Fruit fly (Drosophila melanogaster) whole organism, embryonic: Measurements from ENCODE around the gene beat-IIIc.

Source experiments
- Atf6 ChIP-seq: fragments of 200-800 bp; sonication (Bioruptor generic); IDR thresholded peaks from 2 replicates; pipeline ENCODE4 v1.3.6; 2022; ENCODE audit warnings: missing biosample characterization, missing genetic modification characterization
- CG1024 ChIP-seq: fragments of 200-800 bp; sonication (Bioruptor generic); IDR thresholded peaks from 2 replicates; pipeline ENCODE4 v1.3.6; 2022; ENCODE audit warnings: missing biosample characterization, missing genetic modification characterization
- CG14667 ChIP-seq: fragments of 200-800 bp; sonication (Bioruptor generic); IDR thresholded peaks from 2 replicates; pipeline ENCODE4 v1.3.6; 2022; ENCODE audit warnings: missing biosample characterization, missing genetic modification characterization
- CG15479 ChIP-seq: fragments of 200-800 bp; sonication (Bioruptor generic); optimal IDR thresholded peaks from 3 replicates; lab custom pipeline; 2019; ENCODE audit warnings: missing biosample characterization, mild to moderate bottlenecking, missing genetic modification characterization, moderate library complexity
- CG17385 ChIP-seq: fragments of 200-800 bp; sonication (Bioruptor generic); optimal IDR thresholded peaks from 3 replicates; lab custom pipeline; 2018; ENCODE audit warnings: missing biosample characterization, mild to moderate bottlenecking, missing genetic modification characterization
- CG18476 ChIP-seq: fragments of 200-800 bp; sonication (Bioruptor generic); optimal IDR thresholded peaks from 2 replicates; lab custom pipeline; 2016; ENCODE audit warnings: missing biosample characterization, mild to moderate bottlenecking, missing genetic modification characterization
- CG2120 ChIP-seq: fragments of 200-800 bp; sonication (Bioruptor generic); optimal IDR thresholded peaks from 3 replicates; lab custom pipeline; 2016; ENCODE audit warnings: missing biosample characterization, missing genetic modification characterization
- CG2202 ChIP-seq: fragments of 200-800 bp; sonication (Bioruptor generic); optimal IDR thresholded peaks from 2 replicates; lab custom pipeline; 2018; ENCODE audit warnings: missing biosample characterization, mild to moderate bottlenecking, missing genetic modification characterization
- CG30403 ChIP-seq: fragments of 200-800 bp; sonication (Bioruptor generic); optimal IDR thresholded peaks from 3 replicates; lab custom pipeline; 2016; ENCODE audit warnings: missing biosample characterization, missing genetic modification characterization
- CG3995 ChIP-seq: fragments of 200-800 bp; sonication (Bioruptor generic); optimal IDR thresholded peaks from 3 replicates; lab custom pipeline; 2016; ENCODE audit warnings: missing biosample characterization, missing genetic modification characterization
- CG4707 ChIP-seq: fragments of 200-800 bp; sonication (Bioruptor generic); optimal IDR thresholded peaks from 2 replicates; lab custom pipeline; 2018; ENCODE audit warnings: missing biosample characterization, mild to moderate bottlenecking, missing genetic modification characterization, moderate library complexity
- CG7745 ChIP-seq: fragments of 200-800 bp; sonication (Bioruptor generic); optimal IDR thresholded peaks from 2 replicates; lab custom pipeline; 2018; ENCODE audit warnings: missing biosample characterization, mild to moderate bottlenecking, missing genetic modification characterization, moderate library complexity
- CG7963 ChIP-seq: fragments of 200-800 bp; sonication (Bioruptor generic); IDR thresholded peaks from 3 replicates; pipeline ENCODE4 v1.3.6; 2022; ENCODE audit warnings: missing biosample characterization, missing genetic modification characterization; ENCODE audit not compliant: partially characterized antibody
- CG8290 ChIP-seq, 3 experiments: fragments of 200-800 bp; sonication (Bioruptor generic); optimal IDR thresholded peaks; 2 replicates each; lab custom pipeline; 2016 to 2019; ENCODE audit warnings: missing biosample characterization in 3 of 3, missing genetic modification characterization in 3 of 3, mild to moderate bottlenecking in 2 of 3, moderate library complexity in 1 of 3
- CkIIα-i1 ChIP-seq: fragments of 200-800 bp; sonication (Bioruptor generic); IDR thresholded peaks from 2 replicates; pipeline ENCODE4 v1.3.6; 2022; ENCODE audit warnings: missing biosample characterization, missing genetic modification characterization
- D ChIP-seq, 2 experiments: fragments of 200-800 bp in 1 of 2; fragments of >200 bp in 1 of 2; sonication (Bioruptor generic) in 1 of 2; optimal IDR thresholded peaks; 2 replicates in 1 of 2; 3 replicates in 1 of 2; lab custom pipeline; 2017; ENCODE audit warnings: mild to moderate bottlenecking in 1 of 2, missing biosample characterization in 1 of 2, missing genetic modification characterization in 1 of 2, missing genetic modification reagents in 1 of 2
- Dad ChIP-seq: fragments of 200-800 bp; sonication (Bioruptor generic); optimal IDR thresholded peaks from 3 replicates; lab custom pipeline; 2016; ENCODE audit warnings: missing biosample characterization, missing genetic modification characterization
- Ets65A ChIP-seq: fragments of 200-800 bp; sonication (Bioruptor generic); peaks from one replicate; lab custom pipeline; 2016; ENCODE audit warnings: missing biosample characterization, missing genetic modification characterization
- Hmr ChIP-seq: fragments of 200-800 bp; sonication (Bioruptor generic); optimal IDR thresholded peaks from 3 replicates; lab custom pipeline; 2017; ENCODE audit warnings: mild to moderate bottlenecking, missing biosample characterization, missing genetic modification reagents, missing genetic modification characterization
- Lim3 ChIP-seq: fragments of 200-800 bp; sonication (Bioruptor generic); IDR thresholded peaks from 2 replicates; pipeline ENCODE4 v1.3.6; 2022; ENCODE audit warnings: missing biosample characterization, missing genetic modification characterization
- MESR4 ChIP-seq: fragments of 200-800 bp; sonication (Bioruptor generic); optimal IDR thresholded peaks from 2 replicates; lab custom pipeline; 2018; ENCODE audit warnings: missing biosample characterization, mild to moderate bottlenecking, missing genetic modification characterization, moderate library complexity
- Med ChIP-seq: fragments of 200-800 bp; sonication (Bioruptor generic); peaks from one replicate; lab custom pipeline; 2016; ENCODE audit warnings: missing biosample characterization, missing genetic modification characterization, mild to moderate bottlenecking, inconsistent platforms, moderate library complexity
- Opbp ChIP-seq: fragments of 200-800 bp; sonication (Bioruptor generic); IDR thresholded peaks from 3 replicates; pipeline ENCODE4 v1.3.6; 2022; ENCODE audit warnings: missing biosample characterization, missing genetic modification characterization; ENCODE audit not compliant: partially characterized antibody
- Ptx1 ChIP-seq: fragments of 200-800 bp; sonication (Bioruptor generic); IDR thresholded peaks from 2 replicates; pipeline ENCODE4 v1.3.6; 2022; ENCODE audit warnings: missing biosample characterization, missing genetic modification characterization
- ase ChIP-seq: fragments of 200-800 bp; sonication (Bioruptor generic); IDR thresholded peaks from 3 replicates; pipeline ENCODE4 v1.3.6; 2022; ENCODE audit warnings: missing biosample characterization, missing genetic modification characterization
- cato ChIP-seq: fragments of 200-800 bp; sonication (Bioruptor generic); optimal IDR thresholded peaks from 2 replicates; lab custom pipeline; 2016; ENCODE audit warnings: missing biosample characterization, missing genetic modification characterization, borderline replicate concordance
- crol ChIP-seq: fragments of 200-800 bp; sonication (Bioruptor generic); IDR thresholded peaks from 2 replicates; pipeline ENCODE4 v1.3.6; 2022; ENCODE audit warnings: missing biosample characterization, missing genetic modification characterization
- cwo ChIP-seq: fragments of 200-800 bp; sonication (Bioruptor generic); optimal IDR thresholded peaks from 3 replicates; lab custom pipeline; 2017; ENCODE audit warnings: missing biosample characterization, missing genetic modification characterization, mild to moderate bottlenecking, moderate library complexity, missing genetic modification reagents
- fd64A ChIP-seq: fragments of 200-800 bp; sonication (Bioruptor generic); optimal IDR thresholded peaks from 3 replicates; lab custom pipeline; 2018; ENCODE audit warnings: missing biosample characterization, mild to moderate bottlenecking, missing genetic modification characterization
- kah ChIP-seq: fragments of 200-800 bp; sonication (Bioruptor generic); optimal IDR thresholded peaks from 2 replicates; lab custom pipeline; 2018; ENCODE audit warnings: missing biosample characterization, mild to moderate bottlenecking, missing genetic modification characterization
- row ChIP-seq: fragments of 200-800 bp; sonication (Bioruptor generic); IDR thresholded peaks from 3 replicates; pipeline ENCODE4 v1.3.6; 2022; ENCODE audit warnings: missing biosample characterization, missing genetic modification characterization
- seq ChIP-seq: fragments of 200-800 bp; sonication (Bioruptor generic); IDR thresholded peaks from 2 replicates; pipeline ENCODE4 v1.3.6; 2022; ENCODE audit warnings: missing biosample characterization, missing genetic modification characterization
- vvl ChIP-seq: fragments of 200-800 bp; sonication (Bioruptor generic); IDR thresholded peaks from 2 replicates; pipeline ENCODE4 v1.3.6; 2022; ENCODE audit warnings: missing biosample characterization, missing genetic modification characterization
- wor ChIP-seq: fragments of 200-800 bp; sonication (Bioruptor generic); IDR thresholded peaks from 2 replicates; pipeline ENCODE4 v1.3.6; 2022; ENCODE audit warnings: missing biosample characterization, missing genetic modification characterization
- zen ChIP-seq: fragments of 200-800 bp; sonication (Bioruptor generic); optimal IDR thresholded peaks from 3 replicates; lab custom pipeline; 2018; ENCODE audit warnings: missing biosample characterization, mild to moderate bottlenecking, missing genetic modification characterization, moderate library complexity
- zfh1 ChIP-seq: fragments of 200-800 bp; sonication (Bioruptor generic); IDR thresholded peaks from 3 replicates; pipeline ENCODE4 v1.3.6; 2022; ENCODE audit warnings: missing biosample characterization, missing genetic modification characterization

The beat-IIIc gene

dm6 chr2L:17269740-17270139, 9.2 kb upstream of the beat-IIIc start:
- TF ChIP-seq crol (GFP tag; lab: Robert Waterston, UW): peak; percentile 88
- peak; percentile 69 for TF ChIP-seq Med (GFP tag; lab: Kevin White, UChicago)
- no peak for TF ChIP-seq seq
- TF ChIP-seq CG15479 (GFP tag; lab: Kevin White, UChicago): peak; percentile 91
- TF ChIP-seq CG7745: no peak
- no peak for TF ChIP-seq CkIIα-i1
- 0 out of 3 replicates have a peak, but pooled peaks have one; percentile 28 for TF ChIP-seq CG7963 (GFP tag; lab: Robert Waterston, UW)
- TF ChIP-seq CG4707 (GFP tag; lab: Kevin White, UChicago): peak; percentile 3
- no peak for TF ChIP-seq Lim3 (GFP tag; lab: Robert Waterston, UW)
- no peak for TF ChIP-seq CG1024 (GFP tag; lab: Robert Waterston, UW)
- TF ChIP-seq cato: no peak
- TF ChIP-seq fd64A (GFP tag; lab: Kevin White, UChicago): no peak
- TF ChIP-seq vvl (GFP tag; lab: Robert Waterston, UW): 0 out of 2 replicates have a peak, but pooled peaks have one; percentile 9
- no peak for TF ChIP-seq wor
- TF ChIP-seq CG3995 (GFP tag; lab: Kevin White, UChicago): no peak
- 0 out of 2 replicates have a peak, but pooled peaks have one; percentile 14 for TF ChIP-seq Ptx1 (GFP tag; lab: Robert Waterston, UW)
- TF ChIP-seq CG14667 (GFP tag; lab: Robert Waterston, UW): no peak
- no peak for TF ChIP-seq CG2202 (tag; lab: Kevin White, UChicago)
- TF ChIP-seq Dad (GFP tag; lab: Kevin White, UChicago): no peak
- no peak for TF ChIP-seq CG8290 (GFP tag; optimal IDR thresholded peaks at IDR 0.05; lab: Kevin White, UChicago)
- no peak for TF ChIP-seq CG8290 (tag; optimal IDR thresholded peaks at IDR 0.05; lab: Kevin White, UChicago)
- peak; percentile 44 for TF ChIP-seq CG17385 (GFP tag; lab: Kevin White, UChicago)
- TF ChIP-seq Opbp (GFP tag; lab: Robert Waterston, UW): 0 out of 3 replicates have a peak, but pooled peaks have one; percentile 23
- 0 out of 3 replicates have a peak, but pooled peaks have one; percentile 3 for TF ChIP-seq zfh1 (GFP tag; lab: Robert Waterston, UW)
- TF ChIP-seq zen (tag; lab: Kevin White, UChicago): no peak
- TF ChIP-seq D (optimal IDR thresholded peaks at IDR 0.05; lab: Kevin White, UChicago): no peak
- no peak for TF ChIP-seq D (GFP tag; optimal IDR thresholded peaks at IDR 0.05; lab: Kevin White, UChicago)
- 0 out of 3 replicates have a peak, but pooled peaks have one; percentile 15 for TF ChIP-seq row (GFP tag; lab: Robert Waterston, UW)
- no peak for TF ChIP-seq CG30403 (GFP tag; lab: Kevin White, UChicago)
- TF ChIP-seq Atf6 (GFP tag; lab: Robert Waterston, UW): no peak
- TF ChIP-seq ase: 0 out of 3 replicates have a peak, but pooled peaks have one; percentile 38

DNA sequence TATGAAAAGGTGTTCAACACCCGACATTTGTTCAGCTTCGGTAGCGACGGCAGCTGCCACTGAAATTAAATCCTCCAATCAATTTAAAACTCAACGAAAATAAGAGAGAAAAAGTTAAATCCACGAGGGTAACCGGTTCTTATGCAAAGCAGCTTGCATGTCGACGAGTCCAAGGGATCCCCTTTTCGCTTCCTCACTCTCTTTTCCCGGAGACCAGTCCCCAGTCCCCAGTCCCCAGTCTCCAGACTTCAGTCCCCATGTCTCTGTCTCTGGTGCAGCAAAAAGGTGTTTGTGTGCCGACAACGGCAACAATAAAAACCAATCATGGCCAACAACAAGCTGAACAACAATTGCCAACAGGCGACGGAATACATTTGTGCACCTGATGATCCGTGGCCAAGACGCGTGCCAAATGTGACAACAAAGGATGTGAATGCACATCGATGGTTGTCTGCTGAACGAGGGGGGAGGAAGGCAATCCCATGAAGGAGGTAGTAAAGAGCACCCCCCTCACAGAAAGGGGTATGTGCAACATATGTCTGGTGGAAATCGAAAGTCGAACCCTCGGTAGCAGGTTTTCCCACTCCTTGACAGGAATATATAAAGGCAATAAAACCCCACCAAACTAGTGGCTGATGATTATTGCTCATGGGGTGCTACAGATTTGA, 7.7 kb upstream of the beat-IIIc start:
- TF ChIP-seq Ets65A (GFP tag; lab: Kevin White, UChicago): peak; percentile 36
- TF ChIP-seq CG18476 (GFP tag; lab: Kevin White, UChicago): no peak
- peak; percentile 51 for TF ChIP-seq D (optimal IDR thresholded peaks at IDR 0.05; lab: Kevin White, UChicago)
- no peak for TF ChIP-seq D (GFP tag; optimal IDR thresholded peaks at IDR 0.05; lab: Kevin White, UChicago)
- TF ChIP-seq cwo (GFP tag; lab: Kevin White, UChicago): no peak
- TF ChIP-seq MESR4 (GFP tag; lab: Kevin White, UChicago): no peak
- peak; percentile 45; the same call in 1 of the 2 replicates for TF ChIP-seq crol (GFP tag; lab: Robert Waterston, UW)
- no peak for TF ChIP-seq Hmr (GFP tag; lab: Kevin White, UChicago)
- TF ChIP-seq CG2120 (GFP tag; lab: Kevin White, UChicago): no peak
- no peak for TF ChIP-seq kah
- peak; percentile 31; the same call in 1 of the 2 replicates for TF ChIP-seq vvl (GFP tag; lab: Robert Waterston, UW)
